Fruit fly (Drosophila melanogaster): ENCODE measurements around the gene Alg1.

- no peak for TF ChIP-seq CTCF (optimal IDR thresholded peaks at IDR 0.05)
- TF ChIP-seq CG8478 (optimal IDR thresholded peaks at IDR 0.05) = no peak
These were observed 16.2 kb upstream of the Alg1 start for dm6 chr3R:17827038-17827616.

All from S2 (cell line).